Worm (Caenorhabditis elegans) whole organism, L2 larva: ENCODE results near the gene F57H12.5.

Experiments used
- alr-1 ChIP-seq: fragments of 150-350 bp; optimal IDR thresholded peaks from 2 replicates; lab custom pipeline; 2014; ENCODE audit warnings: missing biosample characterization, missing genetic modification characterization
- aly-2 ChIP-seq: fragments of 150-350 bp; optimal IDR thresholded peaks from 2 replicates; lab custom pipeline; 2014; ENCODE audit warnings: missing biosample characterization, missing genetic modification characterization
- ama-1 ChIP-seq: fragments of 150-350 bp; optimal IDR thresholded peaks from 2 replicates; lab custom pipeline; 2018; ENCODE audit warnings: inconsistent platforms
- dmd-4 ChIP-seq: sonication (generic microtip); optimal IDR thresholded peaks from 2 replicates; lab custom pipeline; 2017; ENCODE audit warnings: missing biosample characterization, missing genetic modification characterization
- egl-27 ChIP-seq: sonication (generic microtip); optimal IDR thresholded peaks from 3 replicates; lab custom pipeline; 2017; ENCODE audit warnings: missing biosample characterization, missing genetic modification reagents, missing genetic modification characterization
- elt-1 ChIP-seq: fragments of 150-350 bp; optimal IDR thresholded peaks from 2 replicates; lab custom pipeline; 2014; ENCODE audit warnings: missing biosample characterization, missing genetic modification characterization
- nhr-11 ChIP-seq: fragments of 150-350 bp; optimal IDR thresholded peaks from 2 replicates; lab custom pipeline; 2014; ENCODE audit warnings: missing biosample characterization, missing genetic modification characterization
- nhr-23 ChIP-seq: fragments of 150-350 bp; optimal IDR thresholded peaks from 2 replicates; lab custom pipeline; 2014; ENCODE audit warnings: missing biosample characterization, missing genetic modification reagents, missing genetic modification characterization
- nhr-77 ChIP-seq: fragments of 150-350 bp; optimal IDR thresholded peaks from 2 replicates; lab custom pipeline; 2014; ENCODE audit warnings: missing biosample characterization, missing genetic modification characterization
- snpc-4 ChIP-seq: fragments of 150-350 bp; optimal IDR thresholded peaks from 2 replicates; lab custom pipeline; 2014; ENCODE audit warnings: missing biosample characterization, missing genetic modification characterization
- unc-62 ChIP-seq: fragments of 150-350 bp; optimal IDR thresholded peaks from 2 replicates; lab custom pipeline; 2014; ENCODE audit warnings: missing biosample characterization, missing genetic modification reagents, missing genetic modification characterization
- ztf-1 ChIP-seq: fragments of 200-800 bp; sonication (Bioruptor generic); conservative IDR thresholded peaks from 2 replicates; pipeline ENCODE4 v1.3.6; 2022; ENCODE audit warnings: missing genetic modification characterization, missing compliant biosample characterization

DNA sequence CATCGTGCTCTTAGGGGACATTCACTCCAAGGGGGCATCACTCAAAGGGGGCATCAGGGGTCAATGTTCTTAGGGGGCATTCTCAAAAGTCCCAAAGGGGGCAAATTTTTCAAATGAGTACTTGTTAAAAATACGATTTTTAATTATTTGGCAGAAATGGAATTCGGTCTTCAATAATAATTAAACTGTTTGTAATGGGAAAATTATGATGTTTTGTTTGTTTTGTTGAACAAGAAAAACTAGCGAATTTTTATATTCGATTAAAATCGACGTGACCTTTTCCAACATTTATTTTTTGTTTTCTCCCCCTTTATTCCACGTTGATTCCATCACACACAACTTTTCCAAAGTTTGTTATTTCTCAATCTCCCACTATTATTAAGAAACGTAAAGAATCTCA, at the start of gene F57H12.5:
- TF ChIP-seq nhr-77 (no peak), snpc-4 (tag; lab: Kevin White, UChicago) (no peak), aly-2 (tag; lab: Kevin White, UChicago) (no peak), ama-1 (lab: Kevin White, UChicago) (no peak), unc-62 (no peak), ztf-1 (no peak), alr-1 (tag; lab: Kevin White, UChicago) (no peak), egl-27 (tag; lab: Kevin White, UChicago) (no peak), dmd-4 (tag; lab: Kevin White, UChicago) (no peak), nhr-23 (no peak), nhr-11 (no peak), elt-1 (tag; lab: Kevin White, UChicago) (no peak)
